Worm (Caenorhabditis elegans) whole organism, L4/young adult: ENCODE data around the gene ZK822.1.

Experiments used
- W03F9.2 ChIP-seq: fragments of 150-350 bp; optimal IDR thresholded peaks from 2 replicates; lab custom pipeline; 2014; ENCODE audit warnings: missing biosample characterization, missing genetic modification characterization
- dao-5 ChIP-seq: sonication (generic microtip); optimal IDR thresholded peaks from 2 replicates; lab custom pipeline; 2016; ENCODE audit warnings: missing genotype, missing genetic modification characterization, moderate library complexity, missing compliant biosample characterization
- him-1 ChIP-seq: sonication (generic microtip); optimal IDR thresholded peaks from 2 replicates; lab custom pipeline; 2016; ENCODE audit warnings: missing genotype, missing genetic modification reagents, missing genetic modification characterization, missing compliant biosample characterization

Gene ZK822.1

ce11 chrIV:11877674-11878073, 44.3 kb downstream of the ZK822.1 start, which contains the start of gene pph-2:
pph-2 (minus strand) TSS chrIV:11877774.
- TF ChIP-seq dao-5 (no peak), him-1 (tag; lab: Kevin White, UChicago) (no peak), W03F9.2 (tag; lab: Kevin White, UChicago) (no peak)

- TF ChIP-seq dao-5 (no peak), him-1 (tag; lab: Kevin White, UChicago) (no peak), W03F9.2 (tag; lab: Kevin White, UChicago) (no peak)
Measured at ce11 chrIV:11871898-11872297, 50.0 kb downstream of the ZK822.1 start.

- TF ChIP-seq him-1 (tag; lab: Kevin White, UChicago), result peak; percentile 36
- no peak for TF ChIP-seq W03F9.2 (tag; lab: Kevin White, UChicago)
Measured at ce11 chrIV:11871083-11871482, 50.8 kb downstream of the ZK822.1 start.

ce11 chrIV:11868452-11868851, 53.5 kb downstream of the ZK822.1 start:
- TF ChIP-seq him-1 (tag; lab: Kevin White, UChicago) (no peak), dao-5 (no peak), W03F9.2 (tag; lab: Kevin White, UChicago) (no peak)
